Fruit fly (Drosophila melanogaster): ENCODE data around the gene Sf3b5.

Sf3b5 gene

dm6 chr3R:9055119-9056105 lies 40.3 kb upstream of the Sf3b5 start (continued):
- TF ChIP-seq CG17612 (GFP tag; IDR thresholded peaks at IDR 0.05) = no peak
- peak; percentile 90 for TF ChIP-seq CG12155 (GFP tag; optimal IDR thresholded peaks at IDR 0.05)
- TF ChIP-seq CG33213 (GFP tag; optimal IDR thresholded peaks at IDR 0.05) = peak; percentile 80
- TF ChIP-seq CG12104 (GFP tag; optimal IDR thresholded peaks at IDR 0.05) = peak; percentile 92
- TF ChIP-seq CG33557 (GFP tag; optimal IDR thresholded peaks at IDR 0.05) = peak; percentile 74
- TF ChIP-seq Hr3 (GFP tag; optimal IDR thresholded peaks at IDR 0.05) = peak; percentile 88
- peak; percentile 68 for TF ChIP-seq CHES-1-like (GFP tag; optimal IDR thresholded peaks at IDR 0.05)
- peak; percentile 86 for TF ChIP-seq CG3065 (GFP tag; optimal IDR thresholded peaks at IDR 0.05)
- peak; percentile 78 for TF ChIP-seq twi (tag; optimal IDR thresholded peaks at IDR 0.05)
- peak; percentile 86 for TF ChIP-seq cwo (GFP tag; optimal IDR thresholded peaks at IDR 0.05)
- TF ChIP-seq dmrt11E (tag; optimal IDR thresholded peaks at IDR 0.05) = peak; percentile 86
- no peak for TF ChIP-seq ato (GFP tag; IDR thresholded peaks at IDR 0.05; ENCODE audit: partially characterized antibody)
- no peak for TF ChIP-seq CG17361 (GFP tag; IDR thresholded peaks at IDR 0.05)
- no peak for TF ChIP-seq E2f2 (GFP tag; IDR thresholded peaks at IDR 0.05)
- TF ChIP-seq CG11723 (GFP tag; optimal IDR thresholded peaks at IDR 0.05) = peak; percentile 82
- TF ChIP-seq CG11398 (GFP tag; optimal IDR thresholded peaks at IDR 0.05) = peak; percentile 4
- TF ChIP-seq Fer1 (GFP tag; optimal IDR thresholded peaks at IDR 0.05) = peak; percentile 96
- peak; percentile 86 for TF ChIP-seq MTF-1 (GFP tag; optimal IDR thresholded peaks at IDR 0.05; ENCODE audit: borderline replicate concordance)
- peak; percentile 83 for TF ChIP-seq Deaf1 (tag; optimal IDR thresholded peaks at IDR 0.05)
- peak; percentile 93 for TF ChIP-seq ind (GFP tag; optimal IDR thresholded peaks at IDR 0.05)
- TF ChIP-seq CG7357 (GFP tag; IDR thresholded peaks at IDR 0.05) = peak; percentile 82
- TF ChIP-seq CG2199 (GFP tag; IDR thresholded peaks at IDR 0.05) = no peak
- TF ChIP-seq croc (GFP tag; conservative IDR thresholded peaks at IDR 0.05) = peak; percentile 82
- TF ChIP-seq gem (tag; optimal IDR thresholded peaks at IDR 0.05) = peak; percentile 97
- peak; percentile 48 for TF ChIP-seq Myb (GFP tag; optimal IDR thresholded peaks at IDR 0.05)
- peak; percentile 89 for TF ChIP-seq tio (GFP tag; optimal IDR thresholded peaks at IDR 0.05)
- TF ChIP-seq tup (GFP tag; optimal IDR thresholded peaks at IDR 0.05) = peak; percentile 70
- TF ChIP-seq CG34376 (GFP tag; optimal IDR thresholded peaks at IDR 0.05) = peak; percentile 85
- TF ChIP-seq odd (GFP tag; optimal IDR thresholded peaks at IDR 0.05) = peak; percentile 84
- TF ChIP-seq CG8281 (tag; optimal IDR thresholded peaks at IDR 0.05) = peak; percentile 69
- TF ChIP-seq chm (GFP tag; IDR thresholded peaks at IDR 0.05) = no peak
- TF ChIP-seq Doc2 (GFP tag; IDR thresholded peaks at IDR 0.05) = no peak
- peak; percentile 90 for TF ChIP-seq NfI (GFP tag; optimal IDR thresholded peaks at IDR 0.05)
- peak in 1 of 3 experiments; percentile 29 for TF ChIP-seq Stat92E (GFP tag; optimal IDR thresholded peaks at IDR 0.05)
- TF ChIP-seq CG10274 (GFP tag; optimal IDR thresholded peaks at IDR 0.05) = peak; percentile 92
- peak; percentile 81 for TF ChIP-seq onecut (GFP tag; IDR thresholded peaks at IDR 0.05)
- no peak for TF ChIP-seq CG6791 (GFP tag; IDR thresholded peaks at IDR 0.05; ENCODE audit: partially characterized antibody)
- TF ChIP-seq shn (GFP tag; optimal IDR thresholded peaks at IDR 0.05) = peak; percentile 87
- peak; percentile 37 for TF ChIP-seq NK7.1 (GFP tag; optimal IDR thresholded peaks at IDR 0.05)
- TF ChIP-seq CrebB (tag; optimal IDR thresholded peaks at IDR 0.05) = peak; percentile 95
- peak; percentile 82 for TF ChIP-seq CG13123 (GFP tag; optimal IDR thresholded peaks at IDR 0.05)
- TF ChIP-seq Ptx1 (GFP tag; IDR thresholded peaks at IDR 0.05) = no peak
- TF ChIP-seq Fer3 (tag; optimal IDR thresholded peaks at IDR 0.05) = peak; percentile 97
- TF ChIP-seq vnd (GFP tag; IDR thresholded peaks at IDR 0.05; ENCODE audit: partially characterized antibody) = no peak
- TF ChIP-seq CG12744 (GFP tag; optimal IDR thresholded peaks at IDR 0.05) = peak; percentile 73
- TF ChIP-seq CG1529 (GFP tag; optimal IDR thresholded peaks at IDR 0.05) = peak; percentile 84
- peak; percentile 28 for TF ChIP-seq Mes4 (GFP tag; optimal IDR thresholded peaks at IDR 0.05)
- TF ChIP-seq sens (GFP tag) = peak; percentile 97

Measured in whole organism, embryonic.